Fruit fly (Drosophila melanogaster) Kc167 (cell line): ENCODE measurements around the gene mgl.

Experiments
- Myc ChIP-seq: fragments of >200 bp; optimal IDR thresholded peaks from 2 replicates; lab custom pipeline; 2017; ENCODE audit warnings: missing external identifiers
- Sin3A ChIP-seq: fragments of >200 bp; optimal IDR thresholded peaks from 2 replicates; lab custom pipeline; 2018; ENCODE audit warnings: missing external identifiers
- h ChIP-seq: fragments of >200 bp; optimal IDR thresholded peaks from 3 replicates; lab custom pipeline; 2018; ENCODE audit warnings: missing external identifiers
- insv ChIP-seq: fragments of >200 bp; optimal IDR thresholded peaks from 3 replicates; lab custom pipeline; 2018; ENCODE audit warnings: missing external identifiers
- psq ChIP-seq: fragments of >200 bp; optimal IDR thresholded peaks from 2 replicates; lab custom pipeline; 2017; ENCODE audit warnings: missing external identifiers
- ttk ChIP-seq: sonication (Bioruptor generic); optimal IDR thresholded peaks from 2 replicates; lab custom pipeline; 2017; ENCODE audit warnings: missing external identifiers

Gene mgl

dm6 chrX:9317100-9317499 is 182.8 kb downstream of the mgl start:
- TF ChIP-seq insv (no peak), Sin3A (lab: Kevin White, UChicago) (no peak), ttk (no peak), Myc (lab: Kevin White, UChicago) (no peak), h (lab: Kevin White, UChicago) (no peak), psq (lab: Kevin White, UChicago) (no peak)

- no peak for TF ChIP-seq ttk
- TF ChIP-seq h (lab: Kevin White, UChicago): no peak
- TF ChIP-seq Sin3A (lab: Kevin White, UChicago): no peak
- TF ChIP-seq Myc (lab: Kevin White, UChicago): no peak
- no peak for TF ChIP-seq insv
- TF ChIP-seq psq (lab: Kevin White, UChicago): no peak
Measured at dm6 chrX:9309959-9310658, 189.8 kb downstream of the mgl start.
